Fruit fly (Drosophila melanogaster) whole organism, embryonic: Measurements from ENCODE around the gene CG5861.

Experiments used
- Abd-B ChIP-seq: fragments of 200-800 bp; sonication (Bioruptor generic); optimal IDR thresholded peaks from 2 replicates; lab custom pipeline; 2018; ENCODE audit warnings: missing biosample characterization, mild to moderate bottlenecking, missing genetic modification characterization, moderate library complexity
- Atf-2 ChIP-seq: fragments of 200-800 bp; sonication (Bioruptor generic); optimal IDR thresholded peaks from 2 replicates; lab custom pipeline; 2016; ENCODE audit warnings: missing biosample characterization, missing genetic modification characterization
- Atf6 ChIP-seq: fragments of 200-800 bp; sonication (Bioruptor generic); IDR thresholded peaks from 2 replicates; pipeline ENCODE4 v1.3.6; 2022; ENCODE audit warnings: missing biosample characterization, missing genetic modification characterization
- CG10274 ChIP-seq: fragments of 200-800 bp; sonication (Bioruptor generic); optimal IDR thresholded peaks from 3 replicates; lab custom pipeline; 2017; ENCODE audit warnings: missing biosample characterization, mild to moderate bottlenecking, missing genetic modification characterization
- CG11093 ChIP-seq: fragments of 200-800 bp; sonication (Bioruptor generic); IDR thresholded peaks from 3 replicates; pipeline ENCODE4 v1.3.6; 2022; ENCODE audit warnings: missing biosample characterization, missing genetic modification characterization
- CG12219 ChIP-seq: fragments of 200-800 bp; sonication (Bioruptor generic); optimal IDR thresholded peaks from 3 replicates; lab custom pipeline; 2018; ENCODE audit warnings: missing biosample characterization, mild to moderate bottlenecking, missing genetic modification characterization
- CG12299 ChIP-seq: fragments of 200-800 bp; sonication (Bioruptor generic); optimal IDR thresholded peaks from 2 replicates; lab custom pipeline; 2018; ENCODE audit warnings: missing biosample characterization, mild to moderate bottlenecking, missing genetic modification characterization
- CG12942 ChIP-seq: fragments of 200-800 bp; sonication (Bioruptor generic); optimal IDR thresholded peaks from 3 replicates; lab custom pipeline; 2016; ENCODE audit warnings: missing biosample characterization, missing genetic modification characterization
- CG13296 ChIP-seq: fragments of 200-800 bp; sonication (Bioruptor generic); optimal IDR thresholded peaks from 3 replicates; lab custom pipeline; 2018; ENCODE audit warnings: missing biosample characterization, mild to moderate bottlenecking, missing genetic modification characterization
- CG13424 ChIP-seq: fragments of 200-800 bp; sonication (Bioruptor generic); optimal IDR thresholded peaks from 2 replicates; lab custom pipeline; 2019; ENCODE audit warnings: missing biosample characterization, mild to moderate bottlenecking, missing genetic modification characterization, moderate library complexity
- CG13894 ChIP-seq: fragments of 200-800 bp; sonication (Bioruptor generic); optimal IDR thresholded peaks from 3 replicates; lab custom pipeline; 2018; ENCODE audit warnings: missing biosample characterization, mild to moderate bottlenecking, missing genetic modification characterization, moderate library complexity
- CG14050 ChIP-seq: fragments of 200-800 bp; sonication (Bioruptor generic); IDR thresholded peaks from 3 replicates; pipeline ENCODE4 v1.3.6; 2022; ENCODE audit warnings: missing biosample characterization, missing genetic modification characterization
- CG14667 ChIP-seq: fragments of 200-800 bp; sonication (Bioruptor generic); IDR thresholded peaks from 2 replicates; pipeline ENCODE4 v1.3.6; 2022; ENCODE audit warnings: missing biosample characterization, missing genetic modification characterization
- CG14965 ChIP-seq: fragments of 200-800 bp; sonication (Bioruptor generic); optimal IDR thresholded peaks from 2 replicates; lab custom pipeline; 2016; ENCODE audit warnings: missing biosample characterization, missing genetic modification characterization, borderline replicate concordance
- CG17361 ChIP-seq: fragments of 200-800 bp; sonication (Bioruptor generic); IDR thresholded peaks from 3 replicates; pipeline ENCODE4 v1.3.6; 2022; ENCODE audit warnings: missing biosample characterization, missing genetic modification characterization
- CG17568 ChIP-seq: fragments of 200-800 bp; sonication (Bioruptor generic); optimal IDR thresholded peaks from 2 replicates; lab custom pipeline; 2018; ENCODE audit warnings: missing biosample characterization, mild to moderate bottlenecking, missing genetic modification characterization, moderate library complexity
- CG31441 ChIP-seq: fragments of 200-800 bp; sonication (Bioruptor generic); IDR thresholded peaks from 2 replicates; pipeline ENCODE4 v1.3.6; 2022; ENCODE audit warnings: missing biosample characterization, missing genetic modification characterization
- CG33213 ChIP-seq: fragments of 200-800 bp; sonication (Bioruptor generic); optimal IDR thresholded peaks from 3 replicates; lab custom pipeline; 2016; ENCODE audit warnings: missing biosample characterization, missing genetic modification characterization
- CG4854 ChIP-seq: fragments of 200-800 bp; sonication (Bioruptor generic); optimal IDR thresholded peaks from 2 replicates; lab custom pipeline; 2016; ENCODE audit warnings: missing biosample characterization, missing genetic modification characterization, inconsistent platforms
- CG5180 ChIP-seq: fragments of 200-800 bp; sonication (Bioruptor generic); optimal IDR thresholded peaks from 3 replicates; lab custom pipeline; 2017; ENCODE audit warnings: missing biosample characterization, missing genetic modification characterization, mild to moderate bottlenecking, moderate library complexity, missing genetic modification reagents
- CG7963 ChIP-seq: fragments of 200-800 bp; sonication (Bioruptor generic); IDR thresholded peaks from 3 replicates; pipeline ENCODE4 v1.3.6; 2022; ENCODE audit warnings: missing biosample characterization, missing genetic modification characterization; ENCODE audit not compliant: partially characterized antibody
- CG8290 ChIP-seq, 3 experiments: fragments of 200-800 bp; sonication (Bioruptor generic); optimal IDR thresholded peaks; 2 replicates each; lab custom pipeline; 2016 to 2019; ENCODE audit warnings: missing biosample characterization in 3 of 3, missing genetic modification characterization in 3 of 3, mild to moderate bottlenecking in 2 of 3, moderate library complexity in 1 of 3
- CG8388 ChIP-seq: fragments of 200-800 bp; sonication (Bioruptor generic); optimal IDR thresholded peaks from 2 replicates; lab custom pipeline; 2019; ENCODE audit warnings: missing biosample characterization, mild to moderate bottlenecking, missing genetic modification characterization, moderate library complexity
- CG9932 ChIP-seq: fragments of 200-800 bp; sonication (Bioruptor generic); IDR thresholded peaks from 2 replicates; pipeline ENCODE4 v1.3.6; 2022; ENCODE audit warnings: missing biosample characterization, missing genetic modification characterization
- CTCF ChIP-seq: fragments of 200-800 bp; sonication (Bioruptor generic); optimal IDR thresholded peaks from 2 replicates; lab custom pipeline; 2017; ENCODE audit warnings: missing biosample characterization, mild to moderate bottlenecking, missing genetic modification characterization, moderate library complexity
- Doc2 ChIP-seq: fragments of 200-800 bp; sonication (Bioruptor generic); IDR thresholded peaks from 2 replicates; pipeline ENCODE4 v1.3.6; 2022; ENCODE audit warnings: missing biosample characterization, missing genetic modification characterization
- MTF-1 ChIP-seq: fragments of 200-800 bp; sonication (Bioruptor generic); optimal IDR thresholded peaks from 2 replicates; lab custom pipeline; 2018; ENCODE audit warnings: missing biosample characterization, mild to moderate bottlenecking, missing genetic modification characterization, borderline replicate concordance
- Max ChIP-seq: fragments of 200-800 bp; sonication (Bioruptor generic); optimal IDR thresholded peaks from 2 replicates; lab custom pipeline; 2016; ENCODE audit warnings: missing biosample characterization, mild to moderate bottlenecking, missing genetic modification characterization
- Meics ChIP-seq: fragments of 200-800 bp; sonication (Bioruptor generic); optimal IDR thresholded peaks from 2 replicates; lab custom pipeline; 2017; ENCODE audit warnings: missing biosample characterization, mild to moderate bottlenecking, missing genetic modification characterization
- NC2β ChIP-seq: fragments of 200-800 bp; sonication (Bioruptor generic); optimal IDR thresholded peaks from 2 replicates; lab custom pipeline; 2016; ENCODE audit warnings: missing biosample characterization, missing genetic modification characterization
- Optix ChIP-seq: fragments of 200-800 bp; sonication (Bioruptor generic); IDR thresholded peaks from 3 replicates; pipeline ENCODE4 v1.3.6; 2022; ENCODE audit warnings: missing biosample characterization, missing genetic modification characterization
- Six4 ChIP-seq: fragments of 200-800 bp; sonication (Bioruptor generic); optimal IDR thresholded peaks from 2 replicates; lab custom pipeline; 2016; ENCODE audit warnings: missing biosample characterization, missing genetic modification characterization
- Tbp ChIP-seq: fragments of >200 bp; optimal IDR thresholded peaks from 2 replicates; lab custom pipeline; 2018; ENCODE audit warnings: missing biosample characterization, missing genetic modification characterization
- aop ChIP-seq: fragments of 200-800 bp; sonication (Bioruptor generic); IDR thresholded peaks from 2 replicates; pipeline ENCODE4 v1.3.6; 2022; ENCODE audit warnings: missing biosample characterization, missing genetic modification characterization
- corto ChIP-seq: fragments of 200-800 bp; sonication (Bioruptor generic); optimal IDR thresholded peaks from 2 replicates; lab custom pipeline; 2016; ENCODE audit warnings: missing biosample characterization, mild to moderate bottlenecking, missing genetic modification characterization, moderate library complexity
- disco-r ChIP-seq: fragments of 200-800 bp; sonication (Bioruptor generic); optimal IDR thresholded peaks from 2 replicates; lab custom pipeline; 2016; ENCODE audit warnings: missing biosample characterization, missing genetic modification characterization
- eyg ChIP-seq: fragments of 200-800 bp; sonication (Bioruptor generic); optimal IDR thresholded peaks from 3 replicates; lab custom pipeline; 2016; ENCODE audit warnings: missing biosample characterization, missing genetic modification characterization
- fd3F ChIP-seq: fragments of 200-800 bp; sonication (Bioruptor generic); optimal IDR thresholded peaks from 2 replicates; lab custom pipeline; 2018; ENCODE audit warnings: missing biosample characterization, mild to moderate bottlenecking, missing genetic modification characterization, moderate library complexity
- gfzf ChIP-seq: fragments of 200-800 bp; sonication (Bioruptor generic); optimal IDR thresholded peaks from 2 replicates; lab custom pipeline; 2016; ENCODE audit warnings: missing biosample characterization, mild to moderate bottlenecking, missing genetic modification characterization, moderate library complexity
- grau ChIP-seq: fragments of 200-800 bp; optimal IDR thresholded peaks from 3 replicates; lab custom pipeline; 2019; ENCODE audit warnings: missing biosample characterization, mild to moderate bottlenecking, missing genetic modification characterization, moderate library complexity
- jumu ChIP-seq: fragments of 200-800 bp; sonication (Bioruptor generic); optimal IDR thresholded peaks from 3 replicates; lab custom pipeline; 2016; ENCODE audit warnings: missing biosample characterization, missing genetic modification characterization
- lbe ChIP-seq: fragments of 200-800 bp; sonication (Bioruptor generic); optimal IDR thresholded peaks from 2 replicates; lab custom pipeline; 2016; ENCODE audit warnings: missing biosample characterization, mild to moderate bottlenecking, missing genetic modification characterization
- mam ChIP-seq: fragments of 200-800 bp; sonication (Bioruptor generic); optimal IDR thresholded peaks from 3 replicates; lab custom pipeline; 2016; ENCODE audit warnings: missing biosample characterization, missing genetic modification characterization
- pnt ChIP-seq: fragments of 200-800 bp; sonication (Bioruptor generic); optimal IDR thresholded peaks from 3 replicates; lab custom pipeline; 2016; ENCODE audit warnings: missing biosample characterization, missing genetic modification characterization
- row ChIP-seq: fragments of 200-800 bp; sonication (Bioruptor generic); IDR thresholded peaks from 3 replicates; pipeline ENCODE4 v1.3.6; 2022; ENCODE audit warnings: missing biosample characterization, missing genetic modification characterization
- sna ChIP-seq: fragments of 200-800 bp; sonication (Bioruptor generic); IDR thresholded peaks from 2 replicates; pipeline ENCODE4 v1.3.6; 2022; ENCODE audit warnings: missing biosample characterization, missing genetic modification characterization; ENCODE audit not compliant: partially characterized antibody
- trem ChIP-seq: fragments of 200-800 bp; optimal IDR thresholded peaks from 3 replicates; lab custom pipeline; 2019; ENCODE audit warnings: missing biosample characterization, mild to moderate bottlenecking, missing genetic modification characterization, moderate library complexity
- twi ChIP-seq: fragments of 200-800 bp; optimal IDR thresholded peaks from 2 replicates; lab custom pipeline; 2019; ENCODE audit warnings: missing biosample characterization, mild to moderate bottlenecking, missing genetic modification characterization, moderate library complexity
- zf30C ChIP-seq: fragments of 200-800 bp; sonication (Bioruptor generic); optimal IDR thresholded peaks from 3 replicates; lab custom pipeline; 2018; ENCODE audit warnings: missing biosample characterization, mild to moderate bottlenecking, missing genetic modification characterization

Gene CG5861

DNA sequence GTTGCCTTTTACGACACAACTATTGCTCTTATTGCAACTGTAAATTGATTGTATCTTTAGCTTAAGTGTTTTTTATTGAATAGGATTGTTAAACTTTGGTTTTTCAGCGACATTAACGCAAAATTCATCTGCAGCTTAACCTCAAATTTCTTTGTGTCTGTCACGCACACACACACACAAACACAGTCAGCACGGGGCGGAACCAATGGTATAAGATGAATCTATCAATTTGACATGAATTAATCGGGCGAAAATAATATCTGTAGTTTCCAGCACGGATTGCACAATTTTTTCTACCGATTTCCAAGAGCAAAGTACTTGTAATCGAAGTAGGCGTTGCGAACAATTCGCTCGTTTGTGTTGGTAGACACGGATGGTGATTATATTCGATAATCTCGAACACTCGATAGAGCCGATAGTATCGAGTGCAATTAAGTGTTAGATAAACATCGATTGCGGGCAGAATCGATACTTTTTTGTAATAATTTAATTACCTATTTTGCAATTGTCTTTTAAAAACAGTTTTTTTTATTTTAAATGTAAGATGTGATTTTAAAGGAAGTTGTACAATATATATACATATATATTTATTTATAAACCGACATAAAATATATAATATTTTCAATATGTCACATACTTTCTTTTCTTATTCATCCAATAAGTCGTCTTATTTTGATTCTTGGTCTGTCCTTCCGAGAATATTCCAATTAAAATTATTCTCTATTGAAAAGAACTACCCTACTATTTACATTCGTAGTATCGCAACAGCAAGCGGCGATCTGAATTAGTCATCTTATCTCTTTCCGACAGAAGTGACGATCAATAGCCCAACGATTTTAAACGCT is 49.6 kb downstream of the CG5861 start, which contains the start of the genes PRL-1 and EndoGI (continued):
- TF ChIP-seq CG4854 (no peak), CG17361 (GFP tag; lab: Robert Waterston, UW) (peak; percentile 85), Abd-B (GFP tag; lab: Kevin White, UChicago) (no peak), row (GFP tag; lab: Robert Waterston, UW) (peak; percentile 93), CG8388 (GFP tag; lab: Kevin White, UChicago) (peak; percentile 77), Tbp (GFP tag; lab: Kevin White, UChicago) (no peak), CG14667 (GFP tag; lab: Robert Waterston, UW) (no peak), CG12942 (GFP tag; lab: Kevin White, UChicago) (peak; percentile 51), CG14965 (GFP tag; lab: Kevin White, UChicago) (no peak), NC2β (no peak), Six4 (GFP tag; lab: Kevin White, UChicago) (peak; percentile 54), jumu (GFP tag; lab: Kevin White, UChicago) (no peak), disco-r (no peak), Meics (GFP tag; lab: Kevin White, UChicago) (peak; percentile 80), lbe (GFP tag; lab: Kevin White, UChicago) (peak; percentile 70), sna (GFP tag; lab: Robert Waterston, UW) (peak; percentile 97), Max (GFP tag; lab: Kevin White, UChicago) (peak; percentile 68), CG13894 (peak; percentile 79), CG5180 (GFP tag; lab: Kevin White, UChicago) (peak; percentile 29), pnt (GFP tag; lab: Kevin White, UChicago) (no peak), Doc2 (GFP tag; lab: Robert Waterston, UW) (no peak), trem (tag; lab: Kevin White, UChicago) (peak; percentile 79), CG7963 (peak; percentile 99), grau (peak; percentile 87), CG33213 (GFP tag; lab: Kevin White, UChicago) (peak; percentile 25), Optix (GFP tag; lab: Robert Waterston, UW) (no peak), CG14050 (GFP tag; lab: Robert Waterston, UW) (peak; percentile 43; the same call in 1 of the 3 replicates), CG11093 (no peak), fd3F (GFP tag; lab: Kevin White, UChicago) (peak; percentile 83), eyg (GFP tag; lab: Kevin White, UChicago) (no peak), CTCF (GFP tag; lab: Kevin White, UChicago) (no peak), gfzf (GFP tag; lab: Kevin White, UChicago) (peak; percentile 19), CG10274 (GFP tag; lab: Kevin White, UChicago) (no peak), MTF-1 (GFP tag; lab: Kevin White, UChicago) (no peak), CG9932 (GFP tag; lab: Robert Waterston, UW) (peak; percentile 80; the same call in 1 of the 2 replicates), aop (GFP tag; lab: Robert Waterston, UW) (no peak), twi (tag; lab: Kevin White, UChicago) (peak; percentile 54), CG12299 (tag; lab: Kevin White, UChicago) (peak; percentile 78), CG17568 (GFP tag; lab: Kevin White, UChicago) (peak; percentile 89), zf30C (GFP tag; lab: Kevin White, UChicago) (no peak), Atf6 (GFP tag; lab: Robert Waterston, UW) (peak; percentile 75), mam (GFP tag; lab: Kevin White, UChicago) (peak; percentile 16), CG31441 (GFP tag; lab: Robert Waterston, UW) (peak; percentile 86), CG13424 (tag; lab: Kevin White, UChicago) (peak; percentile 85), corto (GFP tag; lab: Kevin White, UChicago) (no peak), CG12219 (GFP tag; lab: Kevin White, UChicago) (no peak), CG13296 (GFP tag; lab: Kevin White, UChicago) (peak; percentile 88), CG8290 (GFP tag; optimal IDR thresholded peaks at IDR 0.05; lab: Kevin White, UChicago) (peak; percentile 49), CG8290 (tag; optimal IDR thresholded peaks at IDR 0.05; lab: Kevin White, UChicago) (peak in 1 of 2 experiments; percentile 68), Atf-2 (no peak)
